Fruit fly (Drosophila melanogaster): ENCODE measurements around the gene Tengl2.

Gene Tengl2

dm6 chr2L:2220573-2221332 lies 18.4 kb downstream of the Tengl2 start, which contains the start of gene papi (continued):
- TF ChIP-seq kay (GFP tag; optimal IDR thresholded peaks at IDR 0.05) (no peak), hth (optimal IDR thresholded peaks at IDR 0.05) (no peak), B-H1 (GFP tag; IDR thresholded peaks at IDR 0.05) (no peak), CG6791 (GFP tag; IDR thresholded peaks at IDR 0.05; ENCODE audit: partially characterized antibody) (0 out of 3 replicates have a peak, but pooled peaks have one; percentile 21), CG13296 (GFP tag; optimal IDR thresholded peaks at IDR 0.05) (no peak), ATbp (GFP tag; optimal IDR thresholded peaks at IDR 0.05) (no peak), CG17186 (GFP tag; optimal IDR thresholded peaks at IDR 0.05) (no peak), al (GFP tag; IDR thresholded peaks at IDR 0.05) (no peak), CG9727 (GFP tag; optimal IDR thresholded peaks at IDR 0.05) (no peak), CG1233 (GFP tag; optimal IDR thresholded peaks at IDR 0.05) (no peak), sim (GFP tag; IDR thresholded peaks at IDR 0.05) (no peak), wek (GFP tag; optimal IDR thresholded peaks at IDR 0.05) (no peak), pfk (GFP tag; optimal IDR thresholded peaks at IDR 0.05) (no peak), Dp (GFP tag; optimal IDR thresholded peaks at IDR 0.05) (peak; percentile 27), gsb (GFP tag; IDR thresholded peaks at IDR 0.05) (no peak), CG17361 (GFP tag; IDR thresholded peaks at IDR 0.05) (no peak), chn (GFP tag; optimal IDR thresholded peaks at IDR 0.05) (no peak), CG31441 (GFP tag; IDR thresholded peaks at IDR 0.05) (no peak), nom (GFP tag; optimal IDR thresholded peaks at IDR 0.05) (no peak), row (GFP tag; IDR thresholded peaks at IDR 0.05) (no peak), seq (GFP tag; IDR thresholded peaks at IDR 0.05) (no peak), CG4328 (GFP tag; optimal IDR thresholded peaks at IDR 0.05) (no peak), twi (tag; optimal IDR thresholded peaks at IDR 0.05) (no peak), CG8359 (GFP tag; optimal IDR thresholded peaks at IDR 0.05; ENCODE audit: borderline replicate concordance) (no peak), Dip3 (GFP tag; optimal IDR thresholded peaks at IDR 0.05) (no peak), aop (GFP tag; IDR thresholded peaks at IDR 0.05) (no peak), salm (tag; optimal IDR thresholded peaks at IDR 0.05) (peak; percentile 6), lilli (GFP tag; optimal IDR thresholded peaks at IDR 0.05) (no peak), esg (GFP tag; conservative IDR thresholded peaks at IDR 0.05) (no peak), h (optimal IDR thresholded peaks at IDR 0.05) (no peak), CG7271 (tag; optimal IDR thresholded peaks at IDR 0.05) (no peak), Hmx (GFP tag; optimal IDR thresholded peaks at IDR 0.05) (no peak), ash1 (GFP tag; optimal IDR thresholded peaks at IDR 0.05) (no peak), CG15479 (GFP tag; optimal IDR thresholded peaks at IDR 0.05) (no peak), fd96Cb (tag; optimal IDR thresholded peaks at IDR 0.05) (no peak), Antp (GFP tag; optimal IDR thresholded peaks at IDR 0.05) (no peak), Hey (tag; optimal IDR thresholded peaks at IDR 0.05) (no peak), otp (GFP tag; IDR thresholded peaks at IDR 0.05) (no peak), sd (tag; optimal IDR thresholded peaks at IDR 0.05) (peak; percentile 75), tap (tag; optimal IDR thresholded peaks at IDR 0.05) (no peak), trh (GFP tag; optimal IDR thresholded peaks at IDR 0.05) (no peak), CG15696 (tag; optimal IDR thresholded peaks at IDR 0.05) (no peak), Xbp1 (GFP tag; optimal IDR thresholded peaks at IDR 0.05) (peak; percentile 9), btn (GFP tag; optimal IDR thresholded peaks at IDR 0.05) (no peak), slou (GFP tag; optimal IDR thresholded peaks at IDR 0.05) (no peak), Taf1 (GFP tag; IDR thresholded peaks at IDR 0.05) (no peak), sna (GFP tag; IDR thresholded peaks at IDR 0.05; ENCODE audit: partially characterized antibody) (no peak), peb (GFP tag; IDR thresholded peaks at IDR 0.05) (no peak), CG2120 (GFP tag; optimal IDR thresholded peaks at IDR 0.05) (peak; percentile 38), CG10462 (GFP tag; optimal IDR thresholded peaks at IDR 0.05) (no peak), NC2α (GFP tag; optimal IDR thresholded peaks at IDR 0.05) (no peak)
